Fruit fly (Drosophila melanogaster) whole organism, wandering third instar larva: ENCODE results near the gene zld.

ENCODE experiments used
- OdsH ChIP-seq: fragments of 200-800 bp; sonication (Bioruptor generic); optimal IDR thresholded peaks from 2 replicates; lab custom pipeline; 2016; ENCODE audit warnings: missing biosample characterization, mild to moderate bottlenecking, missing genetic modification characterization
- br ChIP-seq: fragments of 200-800 bp; sonication (Bioruptor generic); optimal IDR thresholded peaks from 2 replicates; lab custom pipeline; 2016; ENCODE audit warnings: missing biosample characterization, missing genetic modification characterization
- fru ChIP-seq: fragments of 200-800 bp; sonication (Bioruptor generic); optimal IDR thresholded peaks from 3 replicates; lab custom pipeline; 2016; ENCODE audit warnings: missing biosample characterization, mild to moderate bottlenecking, missing genetic modification characterization
- h ChIP-seq: fragments of 200-800 bp; sonication (Bioruptor generic); optimal IDR thresholded peaks from 3 replicates; lab custom pipeline; 2016; ENCODE audit warnings: missing biosample characterization, mild to moderate bottlenecking, missing genetic modification characterization
- psq ChIP-seq: fragments of 200-800 bp; sonication (Bioruptor generic); optimal IDR thresholded peaks from 3 replicates; lab custom pipeline; 2017; ENCODE audit warnings: missing biosample characterization, mild to moderate bottlenecking, missing genetic modification characterization, moderate library complexity
- sage ChIP-seq: fragments of 200-800 bp; sonication (Bioruptor generic); optimal IDR thresholded peaks from 2 replicates; lab custom pipeline; 2016; ENCODE audit warnings: missing biosample characterization, mild to moderate bottlenecking, missing genetic modification characterization
- usp ChIP-seq: fragments of >200 bp; optimal IDR thresholded peaks from 2 replicates; lab custom pipeline; 2017; ENCODE audit warnings: missing biosample characterization, missing genetic modification characterization

DNA sequence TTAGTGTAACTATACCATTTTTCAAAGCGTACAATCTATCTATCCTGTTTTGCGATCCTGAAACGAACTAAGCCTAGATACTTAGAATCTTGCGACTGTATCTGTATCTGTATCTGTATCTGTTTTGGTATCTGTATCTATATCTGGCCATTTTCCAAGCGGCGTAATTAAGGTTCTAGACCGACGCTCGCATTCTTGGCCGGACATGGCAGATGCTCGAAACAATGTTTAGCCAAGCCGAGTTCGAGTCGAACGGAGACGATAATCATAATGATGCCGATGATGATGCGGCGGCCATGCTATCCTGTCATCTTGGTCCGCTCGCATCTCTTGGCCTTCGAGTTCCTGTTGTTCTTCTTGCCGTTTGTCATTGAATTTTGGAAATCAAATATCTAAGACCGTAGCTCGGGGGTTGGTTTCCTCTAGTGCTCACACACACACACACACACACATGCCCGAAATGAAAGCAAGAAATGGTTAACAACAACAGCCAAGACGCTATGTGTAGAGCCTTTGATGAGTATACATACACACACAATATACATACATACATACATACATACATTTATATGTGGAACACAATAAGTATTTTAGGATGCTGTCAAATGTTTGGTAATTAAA lies 11.2 kb downstream of the zld start:
- TF ChIP-seq psq (GFP tag; lab: Kevin White, UChicago) (no peak), fru (GFP tag; lab: Kevin White, UChicago) (no peak), OdsH (GFP tag; lab: Kevin White, UChicago) (no peak), usp (GFP tag; lab: Kevin White, UChicago) (no peak), h (GFP tag; lab: Kevin White, UChicago) (no peak), sage (GFP tag; lab: Kevin White, UChicago) (no peak), br (GFP tag; lab: Kevin White, UChicago) (no peak)
